Fruit fly (Drosophila melanogaster) whole organism, embryonic: Measurements from ENCODE around the gene MESR6.

ENCODE experiments used
- Bdp1 ChIP-seq: fragments of 200-800 bp; sonication (Bioruptor generic); optimal IDR thresholded peaks from 3 replicates; lab custom pipeline; 2016; ENCODE audit warnings: missing biosample characterization, missing genetic modification characterization
- Bteb2 ChIP-seq: fragments of 200-800 bp; sonication (Bioruptor generic); optimal IDR thresholded peaks from 2 replicates; lab custom pipeline; 2016; ENCODE audit warnings: missing biosample characterization, missing genetic modification characterization
- CG1024 ChIP-seq: fragments of 200-800 bp; sonication (Bioruptor generic); IDR thresholded peaks from 2 replicates; pipeline ENCODE4 v1.3.6; 2022; ENCODE audit warnings: missing biosample characterization, missing genetic modification characterization
- CG10462 ChIP-seq: fragments of 200-800 bp; sonication (Bioruptor generic); optimal IDR thresholded peaks from 2 replicates; lab custom pipeline; 2016; ENCODE audit warnings: missing biosample characterization, missing genetic modification characterization
- CG15479 ChIP-seq: fragments of 200-800 bp; sonication (Bioruptor generic); optimal IDR thresholded peaks from 3 replicates; lab custom pipeline; 2019; ENCODE audit warnings: missing biosample characterization, mild to moderate bottlenecking, missing genetic modification characterization, moderate library complexity
- CG15601 ChIP-seq: fragments of 200-800 bp; sonication (Bioruptor generic); optimal IDR thresholded peaks from 3 replicates; lab custom pipeline; 2019; ENCODE audit warnings: missing biosample characterization, mild to moderate bottlenecking, missing genetic modification characterization, moderate library complexity
- CG18011 ChIP-seq: fragments of 200-800 bp; sonication (Bioruptor generic); optimal IDR thresholded peaks from 2 replicates; lab custom pipeline; 2017; ENCODE audit warnings: missing biosample characterization, missing genetic modification characterization, mild to moderate bottlenecking, moderate library complexity, missing genotype
- CG18599 ChIP-seq: fragments of 200-800 bp; sonication (Bioruptor generic); optimal IDR thresholded peaks from 3 replicates; lab custom pipeline; 2017; ENCODE audit warnings: missing biosample characterization, missing genetic modification characterization, mild to moderate bottlenecking, moderate library complexity, missing genetic modification reagents
- CG18619 ChIP-seq: fragments of 200-800 bp; sonication (Bioruptor generic); optimal IDR thresholded peaks from 3 replicates; lab custom pipeline; 2017; ENCODE audit warnings: missing biosample characterization, mild to moderate bottlenecking, missing genetic modification characterization
- CG2120 ChIP-seq: fragments of 200-800 bp; sonication (Bioruptor generic); optimal IDR thresholded peaks from 3 replicates; lab custom pipeline; 2016; ENCODE audit warnings: missing biosample characterization, missing genetic modification characterization
- CG31365 ChIP-seq: fragments of 200-800 bp; sonication (Bioruptor generic); optimal IDR thresholded peaks from 2 replicates; lab custom pipeline; 2018; ENCODE audit warnings: missing biosample characterization, mild to moderate bottlenecking, missing genetic modification characterization
- CG34422 ChIP-seq: fragments of 200-800 bp; sonication (Bioruptor generic); IDR thresholded peaks from 3 replicates; pipeline ENCODE4 v1.3.6; 2022; ENCODE audit warnings: missing biosample characterization, missing genetic modification characterization
- CG4707 ChIP-seq: fragments of 200-800 bp; sonication (Bioruptor generic); optimal IDR thresholded peaks from 2 replicates; lab custom pipeline; 2018; ENCODE audit warnings: missing biosample characterization, mild to moderate bottlenecking, missing genetic modification characterization, moderate library complexity
- CG5245 ChIP-seq: fragments of 200-800 bp; sonication (Bioruptor generic); optimal IDR thresholded peaks from 3 replicates; lab custom pipeline; 2016; ENCODE audit warnings: missing biosample characterization, missing genetic modification characterization
- CG6254 ChIP-seq: fragments of 200-800 bp; sonication (Bioruptor generic); optimal IDR thresholded peaks from 3 replicates; lab custom pipeline; 2017; ENCODE audit warnings: mild to moderate bottlenecking, missing biosample characterization, missing genetic modification reagents, missing genetic modification characterization
- CG6272 ChIP-seq: fragments of 200-800 bp; sonication (Bioruptor generic); IDR thresholded peaks from 2 replicates; pipeline ENCODE4 v1.3.6; 2022; ENCODE audit warnings: missing biosample characterization, missing genetic modification characterization
- CG6765 ChIP-seq: fragments of 200-800 bp; sonication (Bioruptor generic); optimal IDR thresholded peaks from 3 replicates; lab custom pipeline; 2017; ENCODE audit warnings: missing biosample characterization, mild to moderate bottlenecking, missing genetic modification characterization
- CG6813 ChIP-seq: fragments of 200-800 bp; sonication (Bioruptor generic); optimal IDR thresholded peaks from 2 replicates; lab custom pipeline; 2017; ENCODE audit warnings: missing biosample characterization, missing genetic modification characterization, mild to moderate bottlenecking, moderate library complexity, missing genetic modification reagents
- Camta ChIP-seq: fragments of 200-800 bp; sonication (Bioruptor generic); optimal IDR thresholded peaks from 2 replicates; lab custom pipeline; 2016; ENCODE audit warnings: missing biosample characterization, missing genetic modification characterization
- D19B ChIP-seq: fragments of 200-800 bp; sonication (Bioruptor generic); optimal IDR thresholded peaks from 2 replicates; lab custom pipeline; 2017; ENCODE audit warnings: missing biosample characterization, mild to moderate bottlenecking, missing genetic modification characterization
- Dip3 ChIP-seq: fragments of 200-800 bp; sonication (Bioruptor generic); optimal IDR thresholded peaks from 3 replicates; lab custom pipeline; 2016; ENCODE audit warnings: missing biosample characterization, missing genetic modification characterization
- Doc2 ChIP-seq: fragments of 200-800 bp; sonication (Bioruptor generic); IDR thresholded peaks from 2 replicates; pipeline ENCODE4 v1.3.6; 2022; ENCODE audit warnings: missing biosample characterization, missing genetic modification characterization
- Ets97D ChIP-seq: fragments of 200-800 bp; sonication (Bioruptor generic); optimal IDR thresholded peaks from 3 replicates; lab custom pipeline; 2016; ENCODE audit warnings: missing biosample characterization, missing genetic modification characterization
- Hand ChIP-seq: fragments of 200-800 bp; sonication (Bioruptor generic); optimal IDR thresholded peaks from 2 replicates; lab custom pipeline; 2017; ENCODE audit warnings: mild to moderate bottlenecking, missing biosample characterization, missing genetic modification reagents, missing genetic modification characterization
- MTF-1 ChIP-seq: fragments of 200-800 bp; sonication (Bioruptor generic); optimal IDR thresholded peaks from 2 replicates; lab custom pipeline; 2018; ENCODE audit warnings: missing biosample characterization, mild to moderate bottlenecking, missing genetic modification characterization, borderline replicate concordance
- NFAT ChIP-seq: fragments of 200-800 bp; sonication (Bioruptor generic); IDR thresholded peaks from 2 replicates; pipeline ENCODE4 v1.3.6; 2022; ENCODE audit warnings: missing biosample characterization, missing genetic modification characterization
- Side ChIP-seq: fragments of 200-800 bp; sonication (Bioruptor generic); optimal IDR thresholded peaks from 2 replicates; lab custom pipeline; 2016; ENCODE audit warnings: missing biosample characterization, missing genetic modification characterization
- Stat92E ChIP-seq, 3 experiments: fragments of >200 bp in 2 of 3; fragments of 200-800 bp in 1 of 3; sonication (Bioruptor generic) in 1 of 3; optimal IDR thresholded peaks; 2 replicates each; lab custom pipeline; 2017 to 2019; ENCODE audit warnings: missing biosample characterization in 3 of 3, missing genetic modification characterization in 3 of 3, mild to moderate bottlenecking in 1 of 3, moderate library complexity in 1 of 3
- Xrp1 ChIP-seq: fragments of 200-800 bp; sonication (Bioruptor generic); IDR thresholded peaks from 2 replicates; pipeline ENCODE4 v1.3.6; 2022; ENCODE audit warnings: missing biosample characterization, missing genetic modification characterization
- az2 ChIP-seq: fragments of 200-800 bp; sonication (Bioruptor generic); optimal IDR thresholded peaks from 3 replicates; lab custom pipeline; 2016; ENCODE audit warnings: missing biosample characterization, missing genetic modification characterization
- caup ChIP-seq: fragments of 200-800 bp; sonication (Bioruptor generic); optimal IDR thresholded peaks from 3 replicates; lab custom pipeline; 2017; ENCODE audit warnings: missing biosample characterization, mild to moderate bottlenecking, missing genetic modification characterization, moderate library complexity; ENCODE audit not compliant: severe bottlenecking
- crol ChIP-seq: fragments of 200-800 bp; sonication (Bioruptor generic); IDR thresholded peaks from 2 replicates; pipeline ENCODE4 v1.3.6; 2022; ENCODE audit warnings: missing biosample characterization, missing genetic modification characterization
- dimm ChIP-seq: fragments of 200-800 bp; sonication (Bioruptor generic); IDR thresholded peaks from 2 replicates; pipeline ENCODE4 v1.3.6; 2022; ENCODE audit warnings: missing biosample characterization, missing genetic modification characterization
- dmrt99B ChIP-seq: fragments of 200-800 bp; sonication (Bioruptor generic); optimal IDR thresholded peaks from 2 replicates; lab custom pipeline; 2018; ENCODE audit warnings: missing biosample characterization, mild to moderate bottlenecking, missing genetic modification characterization, moderate library complexity
- exex ChIP-seq: fragments of 200-800 bp; sonication (Bioruptor generic); optimal IDR thresholded peaks from 4 replicates; lab custom pipeline; 2018; ENCODE audit warnings: missing biosample characterization, mild to moderate bottlenecking, missing genetic modification characterization, moderate library complexity
- fd3F ChIP-seq: fragments of 200-800 bp; sonication (Bioruptor generic); optimal IDR thresholded peaks from 2 replicates; lab custom pipeline; 2018; ENCODE audit warnings: missing biosample characterization, mild to moderate bottlenecking, missing genetic modification characterization, moderate library complexity
- fru ChIP-seq: fragments of >200 bp; optimal IDR thresholded peaks from 2 replicates; lab custom pipeline; 2017
- gcm2 ChIP-seq: fragments of 200-800 bp; sonication (Bioruptor generic); optimal IDR thresholded peaks from 2 replicates; lab custom pipeline; 2016; ENCODE audit warnings: missing biosample characterization, missing genetic modification characterization
- hb ChIP-seq: fragments of 200-800 bp; sonication (Bioruptor generic); IDR thresholded peaks from 3 replicates; pipeline ENCODE4 v1.3.6; 2022; ENCODE audit warnings: missing biosample characterization, missing genetic modification characterization; ENCODE audit not compliant: partially characterized antibody
- lilli ChIP-seq: fragments of 200-800 bp; sonication (Bioruptor generic); optimal IDR thresholded peaks from 3 replicates; lab custom pipeline; 2016; ENCODE audit warnings: missing biosample characterization, missing genetic modification characterization
- nerfin-1 ChIP-seq: fragments of 200-800 bp; sonication (Bioruptor generic); optimal IDR thresholded peaks from 3 replicates; lab custom pipeline; 2019; ENCODE audit warnings: missing biosample characterization, mild to moderate bottlenecking, missing genetic modification characterization, moderate library complexity
- pita ChIP-seq: fragments of 200-800 bp; sonication (Bioruptor generic); optimal IDR thresholded peaks from 2 replicates; lab custom pipeline; 2017; ENCODE audit warnings: missing biosample characterization, mild to moderate bottlenecking, missing genetic modification characterization
- psq ChIP-seq: fragments of 200-800 bp; sonication (Bioruptor generic); optimal IDR thresholded peaks from 2 replicates; lab custom pipeline; 2017; ENCODE audit warnings: missing biosample characterization, missing genetic modification characterization
- sim ChIP-seq: fragments of 200-800 bp; sonication (Bioruptor generic); IDR thresholded peaks from 2 replicates; pipeline ENCODE4 v1.3.6; 2022; ENCODE audit warnings: missing biosample characterization, missing genetic modification characterization
- stc ChIP-seq: fragments of 200-800 bp; sonication (Bioruptor generic); IDR thresholded peaks from 2 replicates; pipeline ENCODE4 v1.3.6; 2022; ENCODE audit warnings: missing biosample characterization, missing genetic modification characterization
- tap ChIP-seq: fragments of 200-800 bp; optimal IDR thresholded peaks from 3 replicates; lab custom pipeline; 2019; ENCODE audit warnings: missing biosample characterization, mild to moderate bottlenecking, missing genetic modification characterization, moderate library complexity
- tll ChIP-seq, 2 experiments: fragments of 200-800 bp in 1 of 2; fragments of >200 bp in 1 of 2; sonication (Bioruptor generic) in 1 of 2; optimal IDR thresholded peaks; 2 replicates each; lab custom pipeline; 2017 to 2019; ENCODE audit warnings: missing biosample characterization in 2 of 2, missing genetic modification characterization in 2 of 2, mild to moderate bottlenecking in 1 of 2, moderate library complexity in 1 of 2
- unpg ChIP-seq: fragments of 200-800 bp; sonication (Bioruptor generic); optimal IDR thresholded peaks from 3 replicates; lab custom pipeline; 2018; ENCODE audit warnings: missing biosample characterization, mild to moderate bottlenecking, missing genetic modification characterization, moderate library complexity
- z ChIP-seq: fragments of 200-800 bp; sonication (Bioruptor generic); IDR thresholded peaks from 3 replicates; pipeline ENCODE4 v1.3.6; 2022; ENCODE audit warnings: missing biosample characterization, missing genetic modification characterization

MESR6 gene

DNA sequence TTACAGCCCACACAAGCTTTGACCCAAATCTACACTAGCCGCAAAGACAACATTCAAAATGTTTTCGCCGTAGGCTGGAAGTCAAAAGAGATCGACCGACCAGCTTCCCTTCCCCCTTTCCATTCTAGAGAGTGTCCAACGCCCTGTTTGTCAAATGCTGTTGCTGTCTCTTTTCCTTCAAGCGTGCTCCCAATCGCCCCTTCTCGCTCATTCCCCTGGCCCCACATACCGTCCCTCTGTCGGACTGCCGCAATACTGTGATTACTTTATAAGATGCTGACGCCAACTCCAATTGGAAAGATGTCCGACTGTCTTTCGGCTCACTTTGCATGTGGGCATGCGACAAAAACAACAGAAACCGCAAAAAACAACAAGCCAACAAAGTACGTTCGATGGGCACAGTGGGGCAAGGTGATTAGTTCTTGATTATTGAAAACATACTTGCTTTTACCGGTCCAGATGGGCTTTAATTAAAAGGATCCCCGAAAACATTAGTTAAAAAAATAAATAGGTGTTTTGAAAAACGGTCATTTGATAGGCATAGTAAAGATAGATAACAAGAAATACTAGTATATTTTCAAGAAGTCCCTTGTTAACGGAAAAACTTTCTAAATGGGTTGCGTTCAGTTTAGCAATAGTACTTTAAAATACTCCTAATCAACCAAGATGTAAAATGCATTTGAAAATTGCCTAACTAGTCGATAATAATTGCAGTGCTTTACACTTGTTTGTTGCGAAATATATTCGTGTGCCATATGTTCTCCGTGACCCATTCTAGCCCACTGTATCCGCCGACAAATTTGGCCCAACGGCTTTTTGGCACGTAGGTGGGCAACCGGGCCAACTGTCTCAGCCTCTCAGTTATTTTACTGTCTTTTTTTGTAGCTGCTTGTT, 12.4 kb upstream of the MESR6 start (continued):
- TF ChIP-seq NFAT (GFP tag; lab: Robert Waterston, UW) (no peak), Dip3 (GFP tag; lab: Kevin White, UChicago) (no peak), caup (GFP tag; lab: Kevin White, UChicago) (no peak), CG6765 (GFP tag; lab: Kevin White, UChicago) (no peak), CG15479 (GFP tag; lab: Kevin White, UChicago) (no peak), CG18619 (GFP tag; lab: Kevin White, UChicago) (peak; percentile 28), fd3F (GFP tag; lab: Kevin White, UChicago) (peak; percentile 12), Stat92E (GFP tag; optimal IDR thresholded peaks at IDR 0.05; lab: Kevin White, UChicago) (no peak), CG2120 (GFP tag; lab: Kevin White, UChicago) (peak; percentile 56), CG4707 (GFP tag; lab: Kevin White, UChicago) (no peak), pita (GFP tag; lab: Kevin White, UChicago) (no peak), CG31365 (tag; lab: Kevin White, UChicago) (no peak), tap (no peak), nerfin-1 (no peak), MTF-1 (GFP tag; lab: Kevin White, UChicago) (no peak), fru (lab: Kevin White, UChicago) (no peak), unpg (no peak), lilli (GFP tag; lab: Kevin White, UChicago) (peak; percentile 50), z (GFP tag; lab: Robert Waterston, UW) (no peak), az2 (GFP tag; lab: Kevin White, UChicago) (peak; percentile 30), crol (GFP tag; lab: Robert Waterston, UW) (peak; percentile 95), gcm2 (GFP tag; lab: Kevin White, UChicago) (no peak), CG5245 (GFP tag; lab: Kevin White, UChicago) (no peak), stc (GFP tag; lab: Robert Waterston, UW) (no peak), Ets97D (no peak), psq (no peak), Bdp1 (GFP tag; lab: Kevin White, UChicago) (no peak), CG6272 (GFP tag; lab: Robert Waterston, UW) (no peak), D19B (GFP tag; lab: Kevin White, UChicago) (no peak), Xrp1 (GFP tag; lab: Robert Waterston, UW) (0 out of 2 replicates have a peak, but pooled peaks have one; percentile 18), CG18599 (GFP tag; lab: Kevin White, UChicago) (peak; percentile 37), dmrt99B (tag; lab: Kevin White, UChicago) (peak; percentile 59), dimm (GFP tag; lab: Robert Waterston, UW) (no peak), CG34422 (GFP tag; lab: Robert Waterston, UW) (no peak), CG6254 (no peak), CG10462 (GFP tag; lab: Kevin White, UChicago) (no peak), Doc2 (GFP tag; lab: Robert Waterston, UW) (no peak), Camta (GFP tag; lab: Kevin White, UChicago) (no peak), CG15601 (no peak), CG1024 (GFP tag; lab: Robert Waterston, UW) (no peak), Side (GFP tag; lab: Kevin White, UChicago) (no peak), CG6813 (peak; percentile 25), CG18011 (GFP tag; lab: Kevin White, UChicago) (no peak), hb (GFP tag; lab: Robert Waterston, UW) (no peak), exex (tag; lab: Kevin White, UChicago) (no peak), tll (GFP tag; optimal IDR thresholded peaks at IDR 0.05; lab: Kevin White, UChicago) (no peak), sim (GFP tag; lab: Robert Waterston, UW) (no peak), Bteb2 (GFP tag; lab: Kevin White, UChicago) (no peak), Hand (GFP tag; lab: Kevin White, UChicago) (no peak)
